Worm (Caenorhabditis elegans): ENCODE measurements around the gene Y39H10A.1.

The Y39H10A.1 gene

ce11 chrV:3790424-3790823 lies 23.4 kb downstream of the Y39H10A.1 start:
- TF ChIP-seq ceh-43 (GFP tag; optimal IDR thresholded peaks at IDR 0.05) (no peak), tbx-8 (GFP tag; optimal IDR thresholded peaks at IDR 0.05) (no peak), nhr-76 (tag; optimal IDR thresholded peaks at IDR 0.05) (no peak), cnd-1 (tag; optimal IDR thresholded peaks at IDR 0.05) (no peak), ceh-83 (GFP tag; optimal IDR thresholded peaks at IDR 0.05) (no peak), bed-3 (GFP tag; optimal IDR thresholded peaks at IDR 0.05) (no peak), ztf-11 (tag; optimal IDR thresholded peaks at IDR 0.05) (no peak), lin-13 (tag; optimal IDR thresholded peaks at IDR 0.05) (no peak), mep-1 (tag; optimal IDR thresholded peaks at IDR 0.05) (no peak), ceh-39 (tag; optimal IDR thresholded peaks at IDR 0.05) (no peak), sptf-1 (tag; optimal IDR thresholded peaks at IDR 0.05) (no peak), elt-1 (tag; optimal IDR thresholded peaks at IDR 0.05; ENCODE audit: borderline replicate concordance, insufficient read depth) (no peak), pha-4 (tag; optimal IDR thresholded peaks at IDR 0.05) (no peak), drap-1 (GFP tag; optimal IDR thresholded peaks at IDR 0.05) (no peak), nhr-12 (tag; optimal IDR thresholded peaks at IDR 0.05) (no peak)

ce11 chrV:3799737-3800136 lies 32.7 kb downstream of the Y39H10A.1 start:
- TF ChIP-seq nhr-2 (tag; optimal IDR thresholded peaks at IDR 0.05) = no peak
- no peak for TF ChIP-seq mls-2 (tag; optimal IDR thresholded peaks at IDR 0.05)
- TF ChIP-seq zip-8 (tag; optimal IDR thresholded peaks at IDR 0.05) = no peak
- TF ChIP-seq cnd-1 (tag; optimal IDR thresholded peaks at IDR 0.05) = no peak
- TF ChIP-seq lin-32 (GFP tag; optimal IDR thresholded peaks at IDR 0.05) = no peak
- no peak for TF ChIP-seq ztf-11 (tag; optimal IDR thresholded peaks at IDR 0.05)

- TF ChIP-seq tbx-8 (GFP tag; optimal IDR thresholded peaks at IDR 0.05) (no peak), sptf-1 (tag; optimal IDR thresholded peaks at IDR 0.05) (no peak), drap-1 (GFP tag; optimal IDR thresholded peaks at IDR 0.05) (no peak), elt-3 (tag; optimal IDR thresholded peaks at IDR 0.05) (no peak), elt-1 (tag; optimal IDR thresholded peaks at IDR 0.05; ENCODE audit: borderline replicate concordance, insufficient read depth) (no peak), lin-32 (GFP tag; optimal IDR thresholded peaks at IDR 0.05) (no peak), ceh-43 (GFP tag; optimal IDR thresholded peaks at IDR 0.05) (no peak), unc-39 (tag; optimal IDR thresholded peaks at IDR 0.05) (no peak)
Observed at ce11 chrV:3800378-3800777, 33.4 kb downstream of the Y39H10A.1 start, which contains the start of gene srt-30. Gene srt-30 (minus strand): TSS chrV:3800478.

ce11 chrV:3801787-3802417 lies 34.9 kb downstream of the Y39H10A.1 start:
- TF ChIP-seq nhr-76 (tag; optimal IDR thresholded peaks at IDR 0.05) (no peak), drap-1 (GFP tag; optimal IDR thresholded peaks at IDR 0.05) (no peak), nhr-28 (tag; optimal IDR thresholded peaks at IDR 0.05) (no peak), ham-2 (GFP tag; optimal IDR thresholded peaks at IDR 0.05) (no peak), mep-1 (tag; optimal IDR thresholded peaks at IDR 0.05) (no peak), lin-13 (tag; optimal IDR thresholded peaks at IDR 0.05) (no peak), ceh-83 (GFP tag; optimal IDR thresholded peaks at IDR 0.05) (no peak), nhr-2 (tag; optimal IDR thresholded peaks at IDR 0.05) (no peak), bed-3 (GFP tag; optimal IDR thresholded peaks at IDR 0.05) (no peak), unc-62 (GFP tag; optimal IDR thresholded peaks at IDR 0.05) (no peak), unc-120 (tag; optimal IDR thresholded peaks at IDR 0.05; ENCODE audit: poor library complexity, severe bottlenecking) (no peak), nhr-237 (tag; optimal IDR thresholded peaks at IDR 0.05) (no peak), pha-4 (tag; optimal IDR thresholded peaks at IDR 0.05) (no peak), sptf-1 (tag; optimal IDR thresholded peaks at IDR 0.05) (no peak), blmp-1 (tag; optimal IDR thresholded peaks at IDR 0.05) (no peak), zip-8 (tag; optimal IDR thresholded peaks at IDR 0.05) (no peak), lsy-2 (tag; optimal IDR thresholded peaks at IDR 0.05) (no peak), ceh-39 (tag; optimal IDR thresholded peaks at IDR 0.05) (no peak), ztf-11 (tag; optimal IDR thresholded peaks at IDR 0.05) (no peak)

ce11 chrV:3803343-3803742 lies 36.3 kb downstream of the Y39H10A.1 start, which contains the start of gene cyp-33C8:
Gene cyp-33C8 (minus strand): TSS chrV:3803542.
- TF ChIP-seq ceh-43 (GFP tag; optimal IDR thresholded peaks at IDR 0.05) (no peak), lin-32 (GFP tag; optimal IDR thresholded peaks at IDR 0.05) (no peak), blmp-1 (tag; optimal IDR thresholded peaks at IDR 0.05) (no peak), M03D4.4 (tag; optimal IDR thresholded peaks at IDR 0.05) (no peak), nhr-76 (tag; optimal IDR thresholded peaks at IDR 0.05) (no peak), pha-4 (tag; optimal IDR thresholded peaks at IDR 0.05) (no peak), nhr-28 (tag; optimal IDR thresholded peaks at IDR 0.05) (no peak), ces-1 (GFP tag; optimal IDR thresholded peaks at IDR 0.05) (no peak), lin-13 (tag; optimal IDR thresholded peaks at IDR 0.05) (no peak), mls-2 (tag; optimal IDR thresholded peaks at IDR 0.05) (no peak), elt-1 (tag; optimal IDR thresholded peaks at IDR 0.05; ENCODE audit: borderline replicate concordance, insufficient read depth) (no peak), nhr-2 (tag; optimal IDR thresholded peaks at IDR 0.05) (no peak)

Measured in whole organism, mixed stage, embryonic.